Worm (Caenorhabditis elegans) whole organism, young adult: Measurements from ENCODE around the gene lrpc-1.

Experiments used
- B0261.1 ChIP-seq: sonication (generic microtip); optimal IDR thresholded peaks from 2 replicates; lab custom pipeline; 2016; ENCODE audit warnings: mild to moderate bottlenecking, missing genetic modification characterization, moderate library complexity, missing compliant biosample characterization
- F52B5.7 ChIP-seq: sonication (generic microtip); optimal IDR thresholded peaks from 2 replicates; lab custom pipeline; 2016; ENCODE audit warnings: mild to moderate bottlenecking, missing genetic modification characterization, missing compliant biosample characterization
- F57A8.1 ChIP-seq: fragments of 200-800 bp; sonication (Bioruptor generic); optimal IDR thresholded peaks from 2 replicates; lab custom pipeline; 2018; ENCODE audit warnings: mild to moderate bottlenecking, missing genetic modification characterization, moderate library complexity, missing compliant biosample characterization
- F57C9.4 ChIP-seq: sonication (generic microtip); optimal IDR thresholded peaks from 2 replicates; lab custom pipeline; 2017; ENCODE audit warnings: mild to moderate bottlenecking, missing genetic modification characterization, missing compliant biosample characterization
- T26A5.8 ChIP-seq: sonication (generic microtip); optimal IDR thresholded peaks from 2 replicates; lab custom pipeline; 2016; ENCODE audit warnings: missing genetic modification characterization, missing compliant biosample characterization
- Y53F4B.3 ChIP-seq: fragments of 200-800 bp; sonication (Bioruptor generic); IDR thresholded peaks from 2 replicates; pipeline ENCODE4 v1.3.6; 2022; ENCODE audit warnings: missing genetic modification reagents, missing genetic modification characterization, missing compliant biosample characterization
- Y95B8A.8 ChIP-seq: fragments of 200-800 bp; sonication (Bioruptor generic); IDR thresholded peaks from 2 replicates; pipeline ENCODE4 v1.3.6; 2022; ENCODE audit warnings: missing genetic modification reagents, missing genetic modification characterization, missing compliant biosample characterization
- ZK185.1 ChIP-seq: sonication (generic microtip); optimal IDR thresholded peaks from 2 replicates; lab custom pipeline; 2016; ENCODE audit warnings: mild to moderate bottlenecking, missing genetic modification characterization, missing compliant biosample characterization; ENCODE audit not compliant: poor library complexity, severe bottlenecking
- atf-7 ChIP-seq: sonication (generic microtip); optimal IDR thresholded peaks from 2 replicates; lab custom pipeline; 2017; ENCODE audit warnings: mild to moderate bottlenecking, missing genetic modification characterization, missing compliant biosample characterization
- athp-1 ChIP-seq: sonication (generic microtip); optimal IDR thresholded peaks from 2 replicates; lab custom pipeline; 2017; ENCODE audit warnings: mild to moderate bottlenecking, missing genetic modification characterization, missing compliant biosample characterization
- attf-6 ChIP-seq: fragments of 200-800 bp; sonication (Bioruptor generic); IDR thresholded peaks from 2 replicates; pipeline ENCODE4 v1.3.6; 2022; ENCODE audit warnings: missing genetic modification reagents, missing genetic modification characterization, missing compliant biosample characterization
- bed-1 ChIP-seq: fragments of 200-800 bp; sonication (Bioruptor generic); IDR thresholded peaks from 2 replicates; pipeline ENCODE4 v1.3.6; 2022; ENCODE audit warnings: missing genetic modification reagents, missing genetic modification characterization, missing compliant biosample characterization
- bed-2 ChIP-seq: fragments of 200-800 bp; sonication (Bioruptor generic); IDR thresholded peaks from 2 replicates; pipeline ENCODE4 v1.3.6; 2022; ENCODE audit warnings: missing genetic modification reagents, missing genetic modification characterization, missing compliant biosample characterization
- ccch-3 ChIP-seq: fragments of 200-800 bp; sonication (Bioruptor generic); optimal IDR thresholded peaks from 2 replicates; lab custom pipeline; 2018; ENCODE audit warnings: mild to moderate bottlenecking, missing genetic modification characterization, missing compliant biosample characterization
- cebp-1 ChIP-seq, 2 experiments: fragments of 200-800 bp in 1 of 2; sonication (Bioruptor generic) in 1 of 2; sonication (generic microtip) in 1 of 2; IDR thresholded peaks in 1 of 2; optimal IDR thresholded peaks in 1 of 2; 2 replicates each; pipeline versions ENCODE4 v1.3.6 to Lab custom; 2017 to 2022; ENCODE audit warnings: missing compliant biosample characterization in 2 of 2, missing genetic modification characterization in 2 of 2, mild to moderate bottlenecking in 1 of 2, missing genetic modification reagents in 1 of 2, moderate library complexity in 1 of 2
- cebp-2 ChIP-seq: fragments of 200-800 bp; sonication (Bioruptor generic); IDR thresholded peaks from 2 replicates; pipeline ENCODE4 v1.3.6; 2022; ENCODE audit warnings: missing genetic modification characterization, missing compliant biosample characterization
- ceh-27 ChIP-seq: fragments of 200-800 bp; sonication (Bioruptor generic); optimal IDR thresholded peaks from 2 replicates; lab custom pipeline; 2018; ENCODE audit warnings: mild to moderate bottlenecking, missing genetic modification characterization, moderate library complexity, missing compliant biosample characterization
- ceh-40 ChIP-seq: fragments of 200-800 bp; sonication (Bioruptor generic); IDR thresholded peaks from 2 replicates; pipeline ENCODE4 v1.3.6; 2022; ENCODE audit warnings: missing genetic modification characterization, missing compliant biosample characterization
- ceh-91 ChIP-seq: fragments of 200-800 bp; sonication (Bioruptor generic); IDR thresholded peaks from 2 replicates; pipeline ENCODE4 v1.3.6; 2022; ENCODE audit warnings: missing genetic modification reagents, missing genetic modification characterization, missing compliant biosample characterization
- chd-7 ChIP-seq: sonication (generic microtip); optimal IDR thresholded peaks from 2 replicates; lab custom pipeline; 2016; ENCODE audit warnings: mild to moderate bottlenecking, missing genetic modification characterization, moderate library complexity, missing compliant biosample characterization
- dox-1 ChIP-seq: fragments of 200-800 bp; sonication (Bioruptor generic); IDR thresholded peaks from 2 replicates; pipeline ENCODE4 v1.3.6; 2022; ENCODE audit warnings: missing genetic modification reagents, missing genetic modification characterization, missing compliant biosample characterization
- dpl-1 ChIP-seq: fragments of 150-350 bp; optimal IDR thresholded peaks from 2 replicates; lab custom pipeline; 2014; ENCODE audit warnings: missing biosample characterization, missing genetic modification reagents, missing genetic modification characterization
- efl-1 ChIP-seq: fragments of 150-350 bp; optimal IDR thresholded peaks from 2 replicates; lab custom pipeline; 2014; ENCODE audit warnings: missing biosample characterization, missing genetic modification reagents, missing genetic modification characterization
- gei-17 ChIP-seq: fragments of 200-800 bp; sonication (Bioruptor generic); optimal IDR thresholded peaks from 2 replicates; lab custom pipeline; 2018; ENCODE audit warnings: mild to moderate bottlenecking, missing genetic modification characterization, missing compliant biosample characterization
- him-1 ChIP-seq: sonication (generic microtip); optimal IDR thresholded peaks from 2 replicates; lab custom pipeline; 2016; ENCODE audit warnings: missing genotype, missing genetic modification reagents, missing genetic modification characterization, missing compliant biosample characterization
- hlh-26 ChIP-seq: fragments of 200-800 bp; sonication (Bioruptor generic); conservative IDR thresholded peaks from 2 replicates; pipeline ENCODE4 v1.3.6; 2022; ENCODE audit warnings: missing genetic modification reagents, missing genetic modification characterization, missing compliant biosample characterization
- hmg-1.2 ChIP-seq: fragments of 200-800 bp; sonication (Bioruptor generic); IDR thresholded peaks from 2 replicates; pipeline ENCODE4 v1.3.6; 2022; ENCODE audit warnings: missing genetic modification reagents, missing genetic modification characterization, missing compliant biosample characterization
- hrde-1 ChIP-seq: sonication (generic microtip); optimal IDR thresholded peaks from 2 replicates; lab custom pipeline; 2016; ENCODE audit warnings: missing genetic modification characterization, mild to moderate bottlenecking, missing compliant biosample characterization, moderate library complexity, missing genotype, missing genetic modification reagents, borderline replicate concordance
- lag-1 ChIP-seq: fragments of 200-800 bp; sonication (Bioruptor generic); IDR thresholded peaks from 2 replicates; pipeline ENCODE4 v1.3.6; 2022; ENCODE audit warnings: missing genetic modification reagents, missing genetic modification characterization, missing compliant biosample characterization
- lin-26 ChIP-seq: fragments of 200-800 bp; sonication (Bioruptor generic); IDR thresholded peaks from 2 replicates; pipeline ENCODE4 v1.3.6; 2022; ENCODE audit warnings: missing genetic modification reagents, missing genetic modification characterization, missing compliant biosample characterization
- lin-40 ChIP-seq: sonication (generic microtip); optimal IDR thresholded peaks from 2 replicates; lab custom pipeline; 2016; ENCODE audit warnings: missing genetic modification characterization, mild to moderate bottlenecking, missing compliant biosample characterization, missing genotype, missing genetic modification reagents
- lin-54 ChIP-seq: fragments of 200-800 bp; sonication (Bioruptor generic); optimal IDR thresholded peaks from 2 replicates; lab custom pipeline; 2018; ENCODE audit warnings: mild to moderate bottlenecking, missing genetic modification characterization, missing compliant biosample characterization
- madf-10 ChIP-seq: sonication (generic microtip); optimal IDR thresholded peaks from 2 replicates; lab custom pipeline; 2016; ENCODE audit warnings: mild to moderate bottlenecking, missing genetic modification characterization, missing compliant biosample characterization
- madf-8 ChIP-seq: fragments of 200-800 bp; sonication (Bioruptor generic); conservative IDR thresholded peaks from 2 replicates; pipeline ENCODE4 v1.3.6; 2022; ENCODE audit warnings: missing genetic modification reagents, missing genetic modification characterization, missing compliant biosample characterization
- mel-28 ChIP-seq: sonication (generic microtip); optimal IDR thresholded peaks from 2 replicates; lab custom pipeline; 2016; ENCODE audit warnings: borderline replicate concordance, mild to moderate bottlenecking, missing genetic modification characterization, missing compliant biosample characterization
- nfya-1 ChIP-seq: sonication (generic microtip); optimal IDR thresholded peaks from 2 replicates; lab custom pipeline; 2017; ENCODE audit warnings: antibody characterized with exemption, missing compliant biosample characterization, missing genetic modification characterization, borderline replicate concordance; ENCODE audit not compliant: insufficient read depth
- nfyb-1 ChIP-seq: fragments of 200-800 bp; sonication (Bioruptor generic); IDR thresholded peaks from 2 replicates; pipeline ENCODE4 v1.3.6; 2022; ENCODE audit warnings: missing genetic modification reagents, missing genetic modification characterization, missing compliant biosample characterization
- nhr-120 ChIP-seq: fragments of 200-800 bp; sonication (Bioruptor generic); IDR thresholded peaks from 2 replicates; pipeline ENCODE4 v1.3.6; 2022; ENCODE audit warnings: missing genetic modification characterization, missing compliant biosample characterization
- nhr-179 ChIP-seq: sonication (generic microtip); optimal IDR thresholded peaks from 2 replicates; lab custom pipeline; 2016; ENCODE audit warnings: mild to moderate bottlenecking, missing genetic modification characterization, missing compliant biosample characterization
- nhr-80 ChIP-seq: sonication (generic microtip); optimal IDR thresholded peaks from 2 replicates; lab custom pipeline; 2016; ENCODE audit warnings: missing genetic modification characterization, missing compliant biosample characterization
- nhr-90 ChIP-seq: sonication (generic microtip); optimal IDR thresholded peaks from 2 replicates; lab custom pipeline; 2016; ENCODE audit warnings: missing genotype, mild to moderate bottlenecking, missing genetic modification characterization, missing compliant biosample characterization
- pha-4 ChIP-seq: fragments of 150-350 bp; sonication (generic microtip); optimal IDR thresholded peaks from 2 replicates; lab custom pipeline; 2014; ENCODE audit warnings: missing biosample characterization, missing genetic modification reagents, missing genetic modification characterization
- somi-1 ChIP-seq: fragments of 200-800 bp; sonication (Bioruptor generic); optimal IDR thresholded peaks from 2 replicates; lab custom pipeline; 2018; ENCODE audit warnings: mild to moderate bottlenecking, missing genetic modification characterization, missing compliant biosample characterization
- tbp1 ChIP-seq: fragments of 200-800 bp; sonication (Bioruptor generic); optimal IDR thresholded peaks from 2 replicates; lab custom pipeline; 2018; ENCODE audit warnings: mild to moderate bottlenecking, missing genetic modification characterization, missing compliant biosample characterization
- tbx-9 ChIP-seq: sonication (generic microtip); optimal IDR thresholded peaks from 2 replicates; lab custom pipeline; 2016; ENCODE audit warnings: borderline replicate concordance, missing genetic modification characterization, inconsistent platforms, missing compliant biosample characterization
- tlf-1 ChIP-seq: fragments of 200-800 bp; sonication (Bioruptor generic); optimal IDR thresholded peaks from 2 replicates; lab custom pipeline; 2018; ENCODE audit warnings: mild to moderate bottlenecking, missing genetic modification characterization, missing compliant biosample characterization
- xnd-1 ChIP-seq: sonication (generic microtip); optimal IDR thresholded peaks from 2 replicates; lab custom pipeline; 2016; ENCODE audit warnings: missing genotype, missing genetic modification reagents, missing genetic modification characterization, missing compliant biosample characterization
- zfh-2 ChIP-seq: fragments of 200-800 bp; sonication (Bioruptor generic); conservative IDR thresholded peaks from 2 replicates; pipeline ENCODE4 v1.3.6; 2022; ENCODE audit warnings: missing genetic modification reagents, missing genetic modification characterization, missing compliant biosample characterization
- ztf-18 ChIP-seq: sonication (generic microtip); optimal IDR thresholded peaks from 2 replicates; lab custom pipeline; 2016; ENCODE audit warnings: missing genotype, mild to moderate bottlenecking, missing genetic modification characterization, missing compliant biosample characterization

lrpc-1 gene

DNA sequence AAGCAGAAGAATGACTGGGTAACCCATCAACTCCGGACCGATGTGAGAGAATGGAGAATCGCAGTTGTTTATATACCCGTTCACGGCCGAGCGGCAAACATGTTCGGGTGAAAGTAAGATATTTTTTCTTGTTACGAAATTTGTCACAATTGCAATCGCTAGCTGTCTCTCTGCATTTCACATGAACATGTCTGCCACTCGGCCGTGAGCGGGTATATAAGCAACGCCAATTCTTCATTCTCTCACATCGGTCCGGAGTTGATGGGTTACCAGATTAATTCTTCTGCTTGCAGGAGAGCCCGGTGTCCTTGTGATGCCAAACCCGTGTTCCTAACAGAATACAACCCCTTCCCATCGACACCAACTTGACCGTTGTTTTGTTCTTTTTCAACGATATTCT is 26.0 kb downstream of the lrpc-1 start:
- TF ChIP-seq nhr-90 (tag; lab: Kevin White, UChicago): no peak
- peak; percentile 54 for TF ChIP-seq gei-17 (GFP tag; lab: Kevin White, UChicago)
- no peak for TF ChIP-seq dpl-1 (GFP tag; lab: Kevin White, UChicago)
- TF ChIP-seq F57A8.1: no peak
- peak; percentile 71 for TF ChIP-seq nfyb-1 (GFP tag; lab: Robert Waterston, UW)
- no peak for TF ChIP-seq pha-4 (tag; lab: Kevin White, UChicago)
- peak; percentile 7 for TF ChIP-seq atf-7 (tag; lab: Kevin White, UChicago)
- TF ChIP-seq him-1 (tag; lab: Kevin White, UChicago): no peak
- peak; percentile 53 for TF ChIP-seq tbp1 (GFP tag; lab: Kevin White, UChicago)
- TF ChIP-seq somi-1 (GFP tag; lab: Kevin White, UChicago): no peak
- no peak for TF ChIP-seq lag-1 (GFP tag; lab: Robert Waterston, UW)
- TF ChIP-seq bed-1 (GFP tag; lab: Robert Waterston, UW): no peak
- no peak for TF ChIP-seq tlf-1 (GFP tag; lab: Kevin White, UChicago)
- peak; percentile 14 for TF ChIP-seq ZK185.1
- no peak for TF ChIP-seq nhr-179 (tag; lab: Kevin White, UChicago)
- peak; percentile 71; the same call in 1 of the 2 replicates for TF ChIP-seq cebp-1 (GFP tag; IDR thresholded peaks at IDR 0.05; lab: Robert Waterston, UW)
- peak; percentile 95 for TF ChIP-seq cebp-1 (tag; optimal IDR thresholded peaks at IDR 0.05; lab: Kevin White, UChicago)
- no peak for TF ChIP-seq madf-10 (tag; lab: Kevin White, UChicago)
- no peak for TF ChIP-seq ccch-3 (GFP tag; lab: Kevin White, UChicago)
- no peak for TF ChIP-seq madf-8
- no peak for TF ChIP-seq bed-2 (GFP tag; lab: Robert Waterston, UW)
- TF ChIP-seq Y95B8A.8 (GFP tag; lab: Robert Waterston, UW): no peak
- no peak for TF ChIP-seq lin-54 (GFP tag; lab: Kevin White, UChicago)
- TF ChIP-seq ztf-18 (tag; lab: Kevin White, UChicago): no peak
- TF ChIP-seq ceh-27 (GFP tag; lab: Kevin White, UChicago): no peak
- TF ChIP-seq efl-1: no peak
- TF ChIP-seq hlh-26 (GFP tag; lab: Robert Waterston, UW): no peak
- no peak for TF ChIP-seq ceh-40 (GFP tag; lab: Robert Waterston, UW)
- TF ChIP-seq F57C9.4 (tag; lab: Kevin White, UChicago): no peak
- TF ChIP-seq F52B5.7 (tag; lab: Kevin White, UChicago): no peak
- no peak for TF ChIP-seq tbx-9 (tag; lab: Kevin White, UChicago)
- TF ChIP-seq attf-6 (GFP tag; lab: Robert Waterston, UW): no peak
- no peak for TF ChIP-seq Y53F4B.3 (GFP tag; lab: Robert Waterston, UW)
- TF ChIP-seq B0261.1 (tag; lab: Kevin White, UChicago): peak; percentile 46
- no peak for TF ChIP-seq ceh-91 (GFP tag; lab: Robert Waterston, UW)
- TF ChIP-seq T26A5.8 (tag; lab: Kevin White, UChicago): no peak
- no peak for TF ChIP-seq nhr-120 (GFP tag; lab: Robert Waterston, UW)
- TF ChIP-seq lin-26 (GFP tag; lab: Robert Waterston, UW): no peak
- no peak for TF ChIP-seq mel-28 (tag; lab: Kevin White, UChicago)
- no peak for TF ChIP-seq hrde-1
- no peak for TF ChIP-seq xnd-1 (tag; lab: Kevin White, UChicago)
- peak; percentile 62 for TF ChIP-seq lin-40 (tag; lab: Kevin White, UChicago)
- no peak for TF ChIP-seq cebp-2
- TF ChIP-seq hmg-1.2 (GFP tag; lab: Robert Waterston, UW): no peak; the same call in 1 of the 2 replicates
- no peak for TF ChIP-seq nfya-1 (tag; lab: Kevin White, UChicago)
- TF ChIP-seq zfh-2 (GFP tag; lab: Robert Waterston, UW): 0 out of 2 replicates have a peak, but pooled peaks have one; percentile 9
- TF ChIP-seq dox-1 (GFP tag; lab: Robert Waterston, UW): 0 out of 2 replicates have a peak, but pooled peaks have one; percentile 24
- TF ChIP-seq nhr-80 (tag; lab: Kevin White, UChicago): no peak
- no peak for TF ChIP-seq athp-1 (tag; lab: Kevin White, UChicago)
- TF ChIP-seq chd-7 (tag; lab: Kevin White, UChicago): no peak
